Fruit fly (Drosophila melanogaster) whole organism, pupa: ENCODE measurements around the gene TrxT.

Source experiments
- CG10348 ChIP-seq: fragments of 200-800 bp; sonication (Bioruptor generic); IDR thresholded peaks from 2 replicates; pipeline ENCODE4 v1.3.6; 2022; ENCODE audit warnings: missing biosample characterization, missing genetic modification characterization
- CG13204 ChIP-seq: fragments of 200-800 bp; sonication (Bioruptor generic); optimal IDR thresholded peaks from 2 replicates; lab custom pipeline; 2018; ENCODE audit warnings: missing biosample characterization, mild to moderate bottlenecking, missing genetic modification characterization, moderate library complexity
- CG14655 ChIP-seq: fragments of 200-800 bp; sonication (Bioruptor generic); optimal IDR thresholded peaks from 3 replicates; lab custom pipeline; 2017; ENCODE audit warnings: mild to moderate bottlenecking, missing biosample characterization, missing genetic modification reagents, missing genetic modification characterization
- CG15710 ChIP-seq: fragments of 200-800 bp; sonication (Bioruptor generic); optimal IDR thresholded peaks from 2 replicates; lab custom pipeline; 2018; ENCODE audit warnings: missing biosample characterization, mild to moderate bottlenecking, missing genetic modification characterization, moderate library complexity
- CG17806 ChIP-seq: fragments of 200-800 bp; sonication (Bioruptor generic); optimal IDR thresholded peaks from 2 replicates; lab custom pipeline; 2018; ENCODE audit warnings: missing biosample characterization, mild to moderate bottlenecking, missing genetic modification characterization, moderate library complexity
- CG32121 ChIP-seq: fragments of 200-800 bp; sonication (Bioruptor generic); IDR thresholded peaks from 2 replicates; pipeline ENCODE4 v1.3.6; 2022; ENCODE audit warnings: missing biosample characterization, missing genetic modification characterization
- CG34367 ChIP-seq: fragments of 200-800 bp; sonication (Bioruptor generic); optimal IDR thresholded peaks from 2 replicates; lab custom pipeline; 2018; ENCODE audit warnings: missing biosample characterization, mild to moderate bottlenecking, missing genetic modification characterization
- CG4496 ChIP-seq: fragments of 200-800 bp; sonication (Bioruptor generic); IDR thresholded peaks from 3 replicates; pipeline ENCODE4 v1.3.6; 2022; ENCODE audit warnings: missing biosample characterization, missing genetic modification characterization
- CG8159 ChIP-seq: fragments of 200-800 bp; sonication (Bioruptor generic); optimal IDR thresholded peaks from 3 replicates; lab custom pipeline; 2018; ENCODE audit warnings: missing biosample characterization, mild to moderate bottlenecking, missing genetic modification characterization, moderate library complexity
- CG8301 ChIP-seq: fragments of 200-800 bp; sonication (Bioruptor generic); optimal IDR thresholded peaks from 2 replicates; lab custom pipeline; 2018; ENCODE audit warnings: missing biosample characterization, mild to moderate bottlenecking, missing genetic modification characterization
- CG9948 ChIP-seq: fragments of 200-800 bp; sonication (Bioruptor generic); optimal IDR thresholded peaks from 2 replicates; lab custom pipeline; 2018; ENCODE audit warnings: missing biosample characterization, mild to moderate bottlenecking, missing genetic modification characterization, moderate library complexity
- D1 ChIP-seq: fragments of 200-800 bp; sonication (Bioruptor generic); optimal IDR thresholded peaks from 2 replicates; lab custom pipeline; 2018; ENCODE audit warnings: missing biosample characterization, mild to moderate bottlenecking, missing genetic modification characterization, moderate library complexity
- EcR ChIP-seq: fragments of 200-800 bp; sonication (Bioruptor generic); optimal IDR thresholded peaks from 3 replicates; lab custom pipeline; 2019; ENCODE audit warnings: missing biosample characterization, missing genetic modification characterization, mild to moderate bottlenecking, moderate library complexity, missing genetic modification reagents
- Ets98B ChIP-seq: fragments of 200-800 bp; sonication (Bioruptor generic); IDR thresholded peaks from 2 replicates; pipeline ENCODE4 v1.3.6; 2022; ENCODE audit warnings: missing biosample characterization, missing genetic modification characterization
- Pif1A ChIP-seq: fragments of 200-800 bp; sonication (Bioruptor generic); optimal IDR thresholded peaks from 3 replicates; lab custom pipeline; 2016; ENCODE audit warnings: missing biosample characterization, missing genetic modification characterization
- Pif1B ChIP-seq: fragments of 200-800 bp; sonication (Bioruptor generic); optimal IDR thresholded peaks from 3 replicates; lab custom pipeline; 2016; ENCODE audit warnings: missing biosample characterization, missing genetic modification characterization
- Snoo ChIP-seq: fragments of 200-800 bp; sonication (Bioruptor generic); optimal IDR thresholded peaks from 3 replicates; lab custom pipeline; 2017; ENCODE audit warnings: missing biosample characterization, mild to moderate bottlenecking, missing genetic modification characterization, inconsistent platforms
- fd96Ca ChIP-seq: fragments of 200-800 bp; sonication (Bioruptor generic); IDR thresholded peaks from 3 replicates; pipeline ENCODE4 v1.3.6; 2022; ENCODE audit warnings: missing biosample characterization, missing genetic modification characterization
- gl ChIP-seq: fragments of 200-800 bp; sonication (Bioruptor generic); optimal IDR thresholded peaks from 2 replicates; lab custom pipeline; 2018; ENCODE audit warnings: missing biosample characterization, mild to moderate bottlenecking, missing genetic modification characterization
- rn ChIP-seq: fragments of 200-800 bp; sonication (Bioruptor generic); IDR thresholded peaks from 2 replicates; pipeline ENCODE4 v1.3.6; 2022; ENCODE audit warnings: missing biosample characterization, missing genetic modification characterization

The TrxT gene

dm6 chrX:5299957-5300356, 11.7 kb downstream of the TrxT start:
- peak; percentile 36 for TF ChIP-seq CG8159 (tag; lab: Kevin White, UChicago)
- no peak for TF ChIP-seq EcR

- no peak for TF ChIP-seq CG32121 (GFP tag; lab: Robert Waterston, UW)
- TF ChIP-seq CG13204 (GFP tag; lab: Kevin White, UChicago): no peak
- TF ChIP-seq EcR: no peak
- no peak for TF ChIP-seq CG34367
- no peak for TF ChIP-seq Pif1A
- no peak for TF ChIP-seq CG9948 (tag; lab: Kevin White, UChicago)
- no peak for TF ChIP-seq Pif1B (GFP tag; lab: Kevin White, UChicago)
- TF ChIP-seq CG8159 (tag; lab: Kevin White, UChicago): no peak
- no peak for TF ChIP-seq gl (tag; lab: Kevin White, UChicago)
- no peak for TF ChIP-seq fd96Ca (GFP tag; lab: Robert Waterston, UW)
Observed at dm6 chrX:5295766-5296165, 15.9 kb downstream of the TrxT start, which contains the start of gene CG42749. CG42749 (plus strand) TSS chrX:5296066.

- TF ChIP-seq Pif1A (no peak), D1 (tag; lab: Kevin White, UChicago) (no peak), CG8301 (tag; lab: Kevin White, UChicago) (no peak), CG13204 (GFP tag; lab: Kevin White, UChicago) (no peak), CG15710 (tag; lab: Kevin White, UChicago) (no peak), CG4496 (GFP tag; lab: Robert Waterston, UW) (no peak), CG9948 (tag; lab: Kevin White, UChicago) (no peak)
Observed at dm6 chrX:5293141-5293540, 18.5 kb downstream of the TrxT start.

- TF ChIP-seq CG9948 (tag; lab: Kevin White, UChicago) (no peak), CG13204 (GFP tag; lab: Kevin White, UChicago) (no peak), D1 (tag; lab: Kevin White, UChicago) (no peak), gl (tag; lab: Kevin White, UChicago) (no peak), CG17806 (tag; lab: Kevin White, UChicago) (no peak), CG14655 (GFP tag; lab: Kevin White, UChicago) (no peak)
- TF ChIP-seq, all 21 proteins: peak for 0
Observed at dm6 chrX:5289692-5290091, 22.0 kb downstream of the TrxT start.

- TF ChIP-seq CG9948 (tag; lab: Kevin White, UChicago) (no peak), CG34367 (no peak), CG15710 (tag; lab: Kevin White, UChicago) (no peak), CG32121 (GFP tag; lab: Robert Waterston, UW) (no peak), D1 (tag; lab: Kevin White, UChicago) (no peak), Pif1B (GFP tag; lab: Kevin White, UChicago) (no peak), CG13204 (GFP tag; lab: Kevin White, UChicago) (no peak), CG8159 (tag; lab: Kevin White, UChicago) (no peak), CG17806 (tag; lab: Kevin White, UChicago) (no peak), Snoo (tag; lab: Kevin White, UChicago) (no peak), CG14655 (GFP tag; lab: Kevin White, UChicago) (no peak), gl (tag; lab: Kevin White, UChicago) (no peak), fd96Ca (GFP tag; lab: Robert Waterston, UW) (no peak), Ets98B (no peak), EcR (no peak), CG10348 (no peak), rn (no peak), Pif1A (no peak), CG4496 (GFP tag; lab: Robert Waterston, UW) (no peak)
Observed at dm6 chrX:5286513-5286912, 25.2 kb downstream of the TrxT start.

- TF ChIP-seq Ets98B (no peak), CG8301 (tag; lab: Kevin White, UChicago) (no peak), EcR (no peak), Snoo (tag; lab: Kevin White, UChicago) (no peak), D1 (tag; lab: Kevin White, UChicago) (no peak), Pif1A (no peak), Pif1B (GFP tag; lab: Kevin White, UChicago) (no peak), CG8159 (tag; lab: Kevin White, UChicago) (peak; percentile 2)
Observed at dm6 chrX:5285835-5286234, 25.9 kb downstream of the TrxT start.
